Worm (Caenorhabditis elegans) whole organism, L2 larva: Measurements from ENCODE around the gene ZK550.2.

ENCODE experiments used
- C34F6.9 ChIP-seq: fragments of 150-350 bp; optimal IDR thresholded peaks from 2 replicates; lab custom pipeline; 2014; ENCODE audit warnings: missing biosample characterization, missing genetic modification characterization
- F13H6.1 ChIP-seq: sonication (generic microtip); optimal IDR thresholded peaks from 2 replicates; lab custom pipeline; 2016; ENCODE audit warnings: missing genetic modification characterization, missing compliant biosample characterization
- R02D3.7 ChIP-seq: fragments of 150-350 bp; optimal IDR thresholded peaks from 2 replicates; lab custom pipeline; 2014; ENCODE audit warnings: missing biosample characterization, missing genetic modification characterization
- Y55F3AM.14 ChIP-seq: fragments of 200-800 bp; sonication (Bioruptor generic); optimal IDR thresholded peaks from 2 replicates; lab custom pipeline; 2018; ENCODE audit warnings: mild to moderate bottlenecking, missing genetic modification characterization, missing compliant biosample characterization
- ZK546.5 ChIP-seq: sonication (generic microtip); optimal IDR thresholded peaks from 2 replicates; lab custom pipeline; 2017; ENCODE audit warnings: missing biosample characterization, missing genetic modification characterization
- alr-1 ChIP-seq: fragments of 150-350 bp; optimal IDR thresholded peaks from 2 replicates; lab custom pipeline; 2014; ENCODE audit warnings: missing biosample characterization, missing genetic modification characterization
- aly-2 ChIP-seq: fragments of 150-350 bp; optimal IDR thresholded peaks from 2 replicates; lab custom pipeline; 2014; ENCODE audit warnings: missing biosample characterization, missing genetic modification characterization
- ama-1 ChIP-seq: fragments of 150-350 bp; optimal IDR thresholded peaks from 2 replicates; lab custom pipeline; 2018; ENCODE audit warnings: inconsistent platforms
- blmp-1 ChIP-seq: sonication (generic microtip); optimal IDR thresholded peaks from 2 replicates; lab custom pipeline; 2017; ENCODE audit warnings: missing genetic modification characterization, mild to moderate bottlenecking, missing compliant biosample characterization, antibody characterized with exemption, moderate library complexity; ENCODE audit not compliant: insufficient read depth
- ceh-16 ChIP-seq: fragments of 150-350 bp; optimal IDR thresholded peaks from 2 replicates; lab custom pipeline; 2014; ENCODE audit warnings: missing biosample characterization, missing genetic modification characterization
- ceh-82 ChIP-seq: fragments of 150-350 bp; optimal IDR thresholded peaks from 2 replicates; lab custom pipeline; 2014; ENCODE audit warnings: missing biosample characterization, missing genetic modification characterization
- crh-2 ChIP-seq: sonication (generic microtip); optimal IDR thresholded peaks from 2 replicates; lab custom pipeline; 2017; ENCODE audit warnings: missing biosample characterization, missing genetic modification characterization
- dmd-4 ChIP-seq: sonication (generic microtip); optimal IDR thresholded peaks from 2 replicates; lab custom pipeline; 2017; ENCODE audit warnings: missing biosample characterization, missing genetic modification characterization
- egl-27 ChIP-seq: sonication (generic microtip); optimal IDR thresholded peaks from 3 replicates; lab custom pipeline; 2017; ENCODE audit warnings: missing biosample characterization, missing genetic modification reagents, missing genetic modification characterization
- elt-1 ChIP-seq: fragments of 150-350 bp; optimal IDR thresholded peaks from 2 replicates; lab custom pipeline; 2014; ENCODE audit warnings: missing biosample characterization, missing genetic modification characterization
- elt-3 ChIP-seq: sonication (generic microtip); optimal IDR thresholded peaks from 2 replicates; lab custom pipeline; 2017; ENCODE audit warnings: missing biosample characterization, missing genetic modification characterization
- fos-1 ChIP-seq: fragments of 150-350 bp; optimal IDR thresholded peaks from 2 replicates; lab custom pipeline; 2014; ENCODE audit warnings: missing biosample characterization, missing genetic modification characterization
- gmeb-1 ChIP-seq: fragments of 150-350 bp; optimal IDR thresholded peaks from 2 replicates; lab custom pipeline; 2014; ENCODE audit warnings: missing biosample characterization, missing genetic modification characterization
- lin-11 ChIP-seq: fragments of 150-350 bp; sonication (generic microtip); optimal IDR thresholded peaks from 2 replicates; lab custom pipeline; 2014; ENCODE audit warnings: missing biosample characterization, missing genetic modification characterization, inconsistent platforms, mixed read lengths
- lin-13 ChIP-seq: fragments of 150-350 bp; optimal IDR thresholded peaks from 2 replicates; lab custom pipeline; 2014; ENCODE audit warnings: missing biosample characterization, missing genetic modification reagents, missing genetic modification characterization
- lin-39 ChIP-seq: fragments of 150-350 bp; optimal IDR thresholded peaks from 2 replicates; lab custom pipeline; 2014; ENCODE audit warnings: missing biosample characterization, missing genetic modification reagents, missing genetic modification characterization
- lsy-2 ChIP-seq, 2 experiments: fragments of 150-350 bp in 1 of 2; sonication (generic microtip) in 1 of 2; optimal IDR thresholded peaks; 2 replicates each; lab custom pipeline; 2014 to 2017; ENCODE audit warnings: missing biosample characterization in 2 of 2, missing genetic modification characterization in 2 of 2
- mab-5 ChIP-seq: fragments of 150-350 bp; optimal IDR thresholded peaks from 2 replicates; lab custom pipeline; 2014; ENCODE audit warnings: missing biosample characterization, missing genetic modification characterization
- mbf-1 ChIP-seq: sonication (generic microtip); optimal IDR thresholded peaks from 2 replicates; lab custom pipeline; 2017; ENCODE audit warnings: missing biosample characterization, missing genetic modification characterization
- mdl-1 ChIP-seq, 2 experiments: fragments of 150-350 bp in 1 of 2; sonication (generic microtip) in 1 of 2; optimal IDR thresholded peaks; 2 replicates each; lab custom pipeline; 2017; ENCODE audit warnings: missing biosample characterization in 2 of 2, missing genetic modification characterization in 2 of 2
- nhr-10 ChIP-seq: sonication (generic microtip); optimal IDR thresholded peaks from 2 replicates; lab custom pipeline; 2017; ENCODE audit warnings: missing biosample characterization, missing genetic modification characterization
- nhr-129 ChIP-seq: fragments of 150-350 bp; optimal IDR thresholded peaks from 2 replicates; lab custom pipeline; 2014; ENCODE audit warnings: missing biosample characterization, missing genetic modification characterization
- nhr-23 ChIP-seq: fragments of 150-350 bp; optimal IDR thresholded peaks from 2 replicates; lab custom pipeline; 2014; ENCODE audit warnings: missing biosample characterization, missing genetic modification reagents, missing genetic modification characterization
- nhr-237 ChIP-seq: fragments of 150-350 bp; optimal IDR thresholded peaks from 2 replicates; lab custom pipeline; 2014; ENCODE audit warnings: missing biosample characterization, missing genetic modification characterization
- nhr-25 ChIP-seq: fragments of 150-350 bp; sonication (generic microtip); optimal IDR thresholded peaks from 3 replicates; lab custom pipeline; 2014; ENCODE audit warnings: missing biosample characterization, missing genetic modification characterization
- nhr-6 ChIP-seq: fragments of 150-350 bp; optimal IDR thresholded peaks from 2 replicates; lab custom pipeline; 2014; ENCODE audit warnings: missing biosample characterization, missing genetic modification characterization
- nhr-77 ChIP-seq: fragments of 150-350 bp; optimal IDR thresholded peaks from 2 replicates; lab custom pipeline; 2014; ENCODE audit warnings: missing biosample characterization, missing genetic modification characterization
- peb-1 ChIP-seq: fragments of 150-350 bp; optimal IDR thresholded peaks from 2 replicates; lab custom pipeline; 2014; ENCODE audit warnings: missing biosample characterization, missing genetic modification characterization
- sem-4 ChIP-seq: fragments of 150-350 bp; optimal IDR thresholded peaks from 2 replicates; lab custom pipeline; 2014; ENCODE audit warnings: missing biosample characterization, missing genetic modification reagents, missing genetic modification characterization
- skn-1 ChIP-seq: sonication (generic microtip); optimal IDR thresholded peaks from 2 replicates; lab custom pipeline; 2017; ENCODE audit warnings: missing biosample characterization, missing genetic modification characterization
- sma-3 ChIP-seq: sonication (generic microtip); optimal IDR thresholded peaks from 2 replicates; lab custom pipeline; 2016; ENCODE audit warnings: missing genetic modification reagents, missing genetic modification characterization, missing compliant biosample characterization
- sma-9 ChIP-seq, 2 experiments: fragments of 150-350 bp in 1 of 2; sonication (generic microtip) in 1 of 2; optimal IDR thresholded peaks; 2 replicates each; lab custom pipeline; 2014 to 2016; ENCODE audit warnings: missing genetic modification characterization in 2 of 2, mild to moderate bottlenecking in 1 of 2, missing biosample characterization in 1 of 2, missing compliant biosample characterization in 1 of 2, missing genetic modification reagents in 1 of 2, moderate library complexity in 1 of 2
- snpc-4 ChIP-seq: fragments of 150-350 bp; optimal IDR thresholded peaks from 2 replicates; lab custom pipeline; 2014; ENCODE audit warnings: missing biosample characterization, missing genetic modification characterization
- unc-39 ChIP-seq: fragments of 150-350 bp; optimal IDR thresholded peaks from 2 replicates; lab custom pipeline; 2014; ENCODE audit warnings: missing biosample characterization, missing genetic modification characterization
- unc-55 ChIP-seq: fragments of 150-350 bp; sonication (generic microtip); optimal IDR thresholded peaks from 3 replicates; lab custom pipeline; 2014; ENCODE audit warnings: missing biosample characterization, missing genetic modification reagents, missing genetic modification characterization
- unc-62 ChIP-seq: fragments of 150-350 bp; optimal IDR thresholded peaks from 2 replicates; lab custom pipeline; 2014; ENCODE audit warnings: missing biosample characterization, missing genetic modification reagents, missing genetic modification characterization
- zag-1 ChIP-seq: fragments of 150-350 bp; optimal IDR thresholded peaks from 2 replicates; lab custom pipeline; 2014; ENCODE audit warnings: missing biosample characterization, missing genetic modification characterization
- ztf-11 ChIP-seq: sonication (generic microtip); optimal IDR thresholded peaks from 2 replicates; lab custom pipeline; 2017; ENCODE audit warnings: missing biosample characterization, missing genetic modification characterization
- ztf-4 ChIP-seq: fragments of 150-350 bp; optimal IDR thresholded peaks from 2 replicates; lab custom pipeline; 2014; ENCODE audit warnings: missing biosample characterization, missing genetic modification characterization

Gene ZK550.2

ce11 chrIV:17276705-17277458 is 31.5 kb downstream of the ZK550.2 start, which contains the start of gene clec-196:
Gene clec-196 (plus strand): TSS chrIV:17276956.
- TF ChIP-seq mab-5 (tag; lab: Kevin White, UChicago) = no peak
- peak; percentile 22 for TF ChIP-seq C34F6.9
- TF ChIP-seq aly-2 (tag; lab: Kevin White, UChicago) = no peak
- TF ChIP-seq fos-1 (tag; lab: Kevin White, UChicago) = no peak
- TF ChIP-seq elt-1 (tag; lab: Kevin White, UChicago) = no peak
- TF ChIP-seq mdl-1 (tag; optimal IDR thresholded peaks at IDR 0.05; lab: Kevin White, UChicago) = no peak
- peak in 1 of 2 experiments; percentile 42 for TF ChIP-seq lsy-2 (tag; optimal IDR thresholded peaks at IDR 0.05; lab: Kevin White, UChicago)
- TF ChIP-seq lin-11 (tag; lab: Kevin White, UChicago) = no peak
- TF ChIP-seq elt-3 (tag; lab: Kevin White, UChicago) = no peak
- no peak for TF ChIP-seq sem-4 (tag; lab: Kevin White, UChicago)
- no peak for TF ChIP-seq ceh-82 (tag; lab: Kevin White, UChicago)

- peak; percentile 32 for TF ChIP-seq nhr-129
- TF ChIP-seq unc-55 (GFP tag; lab: Kevin White, UChicago) = peak; percentile 11
- TF ChIP-seq dmd-4 (tag; lab: Kevin White, UChicago) = no peak
Measured at ce11 chrIV:17277459-17278173, 32.2 kb downstream of the ZK550.2 start.

ce11 chrIV:17278363-17278762 is 33.0 kb downstream of the ZK550.2 start:
- peak; percentile 62 for TF ChIP-seq R02D3.7
- peak; percentile 87 for TF ChIP-seq sma-9 (GFP tag; optimal IDR thresholded peaks at IDR 0.05; lab: Kevin White, UChicago)
- TF ChIP-seq sma-9 (tag; optimal IDR thresholded peaks at IDR 0.05; lab: Kevin White, UChicago) = no peak
- peak; percentile 89 for TF ChIP-seq lin-11 (tag; lab: Kevin White, UChicago)
- peak in 1 of 2 experiments; percentile 76 for TF ChIP-seq mdl-1 (tag; optimal IDR thresholded peaks at IDR 0.05; lab: Kevin White, UChicago)
- TF ChIP-seq nhr-23 (tag; lab: Kevin White, UChicago) = no peak
- TF ChIP-seq gmeb-1 (tag; lab: Kevin White, UChicago) = peak; percentile 86
- TF ChIP-seq peb-1 (tag; lab: Kevin White, UChicago) = no peak
- TF ChIP-seq nhr-129 = peak; percentile 96
- peak; percentile 26 for TF ChIP-seq ceh-16
- TF ChIP-seq crh-2 (tag; lab: Kevin White, UChicago) = peak; percentile 95
- TF ChIP-seq elt-3 (tag; lab: Kevin White, UChicago) = no peak
- peak; percentile 65 for TF ChIP-seq snpc-4 (tag; lab: Kevin White, UChicago)
- peak; percentile 78 for TF ChIP-seq nhr-237 (tag; lab: Kevin White, UChicago)
- TF ChIP-seq fos-1 (tag; lab: Kevin White, UChicago) = peak; percentile 92
- TF ChIP-seq ztf-11 (tag; lab: Kevin White, UChicago) = peak; percentile 35
- TF ChIP-seq lin-13 (GFP tag; lab: Kevin White, UChicago) = peak; percentile 95
- TF ChIP-seq unc-55 (GFP tag; lab: Kevin White, UChicago) = peak; percentile 98
- TF ChIP-seq nhr-10 = peak; percentile 83
- TF ChIP-seq dmd-4 (tag; lab: Kevin White, UChicago) = no peak
- no peak for TF ChIP-seq aly-2 (tag; lab: Kevin White, UChicago)
- peak; percentile 95 for TF ChIP-seq ztf-4 (tag; lab: Kevin White, UChicago)
- TF ChIP-seq ama-1 (lab: Kevin White, UChicago) = peak; percentile 92
- TF ChIP-seq lsy-2 (tag; optimal IDR thresholded peaks at IDR 0.05; lab: Kevin White, UChicago) = peak; percentile 92 to 95
- TF ChIP-seq nhr-6 (tag; lab: Kevin White, UChicago) = peak; percentile 93
- no peak for TF ChIP-seq unc-39 (tag; lab: Kevin White, UChicago)
- TF ChIP-seq egl-27 (tag; lab: Kevin White, UChicago) = peak; percentile 95
- TF ChIP-seq skn-1 (tag; lab: Kevin White, UChicago) = peak; percentile 43
- peak; percentile 90 for TF ChIP-seq mab-5 (tag; lab: Kevin White, UChicago)
- peak; percentile 82 for TF ChIP-seq blmp-1 (tag; lab: Kevin White, UChicago)
- TF ChIP-seq nhr-77 (tag; lab: Kevin White, UChicago) = peak; percentile 71
- TF ChIP-seq zag-1 = peak; percentile 96
- TF ChIP-seq F13H6.1 (tag; lab: Kevin White, UChicago) = peak; percentile 97
- peak; percentile 43 for TF ChIP-seq lin-39 (tag; lab: Kevin White, UChicago)
- no peak for TF ChIP-seq alr-1
- TF ChIP-seq Y55F3AM.14 = peak; percentile 98
- TF ChIP-seq mbf-1 (tag; lab: Kevin White, UChicago) = no peak
- peak; percentile 75 for TF ChIP-seq ZK546.5 (tag; lab: Kevin White, UChicago)
- TF ChIP-seq elt-1 (tag; lab: Kevin White, UChicago) = no peak
- TF ChIP-seq sem-4 (tag; lab: Kevin White, UChicago) = peak; percentile 97
- TF ChIP-seq sma-3 (GFP tag; lab: Kevin White, UChicago) = peak; percentile 99
- peak; percentile 82 for TF ChIP-seq ceh-82 (tag; lab: Kevin White, UChicago)
- TF ChIP-seq unc-62 (GFP tag; lab: Kevin White, UChicago) = peak; percentile 38
- peak; percentile 97 for TF ChIP-seq C34F6.9
- TF ChIP-seq nhr-25 (tag; lab: Kevin White, UChicago) = peak; percentile 97
